Fruit fly (Drosophila melanogaster) whole organism, embryonic: Measurements from ENCODE around the gene CG13833.

Experiments used
- CG10543 ChIP-seq: fragments of 200-800 bp; sonication (Bioruptor generic); optimal IDR thresholded peaks from 3 replicates; lab custom pipeline; 2017; ENCODE audit warnings: missing biosample characterization, mild to moderate bottlenecking, missing genetic modification characterization, moderate library complexity
- CG12744 ChIP-seq: fragments of 200-800 bp; sonication (Bioruptor generic); optimal IDR thresholded peaks from 2 replicates; lab custom pipeline; 2016; ENCODE audit warnings: missing biosample characterization, missing genetic modification characterization
- luna ChIP-seq: fragments of 200-800 bp; sonication (Bioruptor generic); optimal IDR thresholded peaks from 2 replicates; lab custom pipeline; 2016; ENCODE audit warnings: missing biosample characterization, missing genetic modification characterization
- zfh1 ChIP-seq: fragments of 200-800 bp; sonication (Bioruptor generic); IDR thresholded peaks from 3 replicates; pipeline ENCODE4 v1.3.6; 2022; ENCODE audit warnings: missing biosample characterization, missing genetic modification characterization

dm6 chr3R:23067209-23067826, 32.0 kb upstream of the CG13833 start, which contains the start of gene CG17111:
- TF ChIP-seq zfh1 (GFP tag; lab: Robert Waterston, UW) (no peak), CG10543 (GFP tag; lab: Kevin White, UChicago) (no peak), CG12744 (GFP tag; lab: Kevin White, UChicago) (no peak), luna (no peak)
